Worm (Caenorhabditis elegans) whole organism, late embryonic: ENCODE measurements around the gene sru-6.

ENCODE experiments used
- ceh-45 ChIP-seq: fragments of 200-800 bp; sonication (Bioruptor generic); IDR thresholded peaks from 2 replicates; pipeline ENCODE4 v1.3.6; 2022; ENCODE audit warnings: missing genetic modification reagents, missing genetic modification characterization, missing compliant biosample characterization
- fkh-10 ChIP-seq: fragments of 150-350 bp; optimal IDR thresholded peaks from 2 replicates; lab custom pipeline; 2014; ENCODE audit warnings: missing biosample characterization, missing genetic modification reagents, missing genetic modification characterization
- nhr-232 ChIP-seq: sonication (generic microtip); optimal IDR thresholded peaks from 2 replicates; lab custom pipeline; 2016; ENCODE audit warnings: missing genetic modification characterization, missing compliant biosample characterization
- tbx-2 ChIP-seq: sonication (generic microtip); optimal IDR thresholded peaks from 2 replicates; lab custom pipeline; 2016; ENCODE audit warnings: missing genetic modification characterization, missing compliant biosample characterization
- unc-3 ChIP-seq, 2 experiments: fragments of 200-800 bp in 1 of 2; sonication (Bioruptor generic) in 1 of 2; sonication (generic microtip) in 1 of 2; conservative IDR thresholded peaks in 1 of 2; optimal IDR thresholded peaks in 1 of 2; 2 replicates each; pipeline versions ENCODE4 v1.3.6 to Lab custom; 2016 to 2022; ENCODE audit warnings: missing compliant biosample characterization in 2 of 2, missing genetic modification characterization in 2 of 2, missing genetic modification reagents in 1 of 2
- unc-42 ChIP-seq: sonication (generic microtip); optimal IDR thresholded peaks from 2 replicates; lab custom pipeline; 2016; ENCODE audit warnings: missing genotype, missing genetic modification characterization, missing compliant biosample characterization
- unc-55 ChIP-seq: sonication (generic microtip); optimal IDR thresholded peaks from 2 replicates; lab custom pipeline; 2017; ENCODE audit warnings: missing biosample characterization, missing genetic modification reagents, missing genetic modification characterization
- unc-86 ChIP-seq: sonication (generic microtip); optimal IDR thresholded peaks from 2 replicates; lab custom pipeline; 2016; ENCODE audit warnings: missing genetic modification characterization, missing compliant biosample characterization

ce11 chrIV:9486779-9487178, 3.6 kb upstream of the sru-6 start:
- TF ChIP-seq tbx-2 (tag; lab: Kevin White, UChicago) (no peak), ceh-45 (GFP tag; lab: Robert Waterston, UW) (no peak), unc-86 (no peak), unc-3 (GFP tag; conservative IDR thresholded peaks at IDR 0.05; lab: Robert Waterston, UW) (no peak), unc-3 (tag; optimal IDR thresholded peaks at IDR 0.05; lab: Kevin White, UChicago) (no peak), nhr-232 (tag; lab: Kevin White, UChicago) (no peak), unc-55 (GFP tag; lab: Kevin White, UChicago) (no peak), fkh-10 (GFP tag; lab: Kevin White, UChicago) (no peak), unc-42 (tag; lab: Kevin White, UChicago) (no peak)
